Fruit fly (Drosophila melanogaster) whole organism, pupa: Measurements from ENCODE around the gene OdsH.

Source experiments
- CG17806 ChIP-seq: fragments of 200-800 bp; sonication (Bioruptor generic); optimal IDR thresholded peaks from 2 replicates; lab custom pipeline; 2018; ENCODE audit warnings: missing biosample characterization, mild to moderate bottlenecking, missing genetic modification characterization, moderate library complexity
- CG8159 ChIP-seq: fragments of 200-800 bp; sonication (Bioruptor generic); optimal IDR thresholded peaks from 3 replicates; lab custom pipeline; 2018; ENCODE audit warnings: missing biosample characterization, mild to moderate bottlenecking, missing genetic modification characterization, moderate library complexity
- CG9948 ChIP-seq: fragments of 200-800 bp; sonication (Bioruptor generic); optimal IDR thresholded peaks from 2 replicates; lab custom pipeline; 2018; ENCODE audit warnings: missing biosample characterization, mild to moderate bottlenecking, missing genetic modification characterization, moderate library complexity
- EcR ChIP-seq: fragments of 200-800 bp; sonication (Bioruptor generic); optimal IDR thresholded peaks from 3 replicates; lab custom pipeline; 2019; ENCODE audit warnings: missing biosample characterization, missing genetic modification characterization, mild to moderate bottlenecking, moderate library complexity, missing genetic modification reagents
- Ets98B ChIP-seq: fragments of 200-800 bp; sonication (Bioruptor generic); IDR thresholded peaks from 2 replicates; pipeline ENCODE4 v1.3.6; 2022; ENCODE audit warnings: missing biosample characterization, missing genetic modification characterization

dm6 chrX:17756845-17757244 lies 34.0 kb upstream of the OdsH start:
- no peak for TF ChIP-seq CG9948 (tag; lab: Kevin White, UChicago)
- no peak for TF ChIP-seq CG8159
- no peak for TF ChIP-seq EcR (GFP tag; lab: Kevin White, UChicago)
- no peak for TF ChIP-seq CG17806 (tag; lab: Kevin White, UChicago)
- no peak for TF ChIP-seq Ets98B (GFP tag; lab: Robert Waterston, UW)
